Fruit fly (Drosophila melanogaster) whole organism, adult: ENCODE results near the gene CG7059.

ENCODE experiments used
- CG11617 ChIP-seq: fragments of 200-800 bp; sonication (Bioruptor generic); optimal IDR thresholded peaks from 2 replicates; lab custom pipeline; 2017; ENCODE audit warnings: mild to moderate bottlenecking, missing biosample characterization, missing genetic modification reagents, missing genetic modification characterization
- CG12768 ChIP-seq: fragments of 200-800 bp; sonication (Bioruptor generic); optimal IDR thresholded peaks from 2 replicates; lab custom pipeline; 2017; ENCODE audit warnings: missing biosample characterization, missing genetic modification characterization, mild to moderate bottlenecking, moderate library complexity, missing genetic modification reagents
- CG14711 ChIP-seq: fragments of 200-800 bp; sonication (Bioruptor generic); optimal IDR thresholded peaks from 2 replicates; lab custom pipeline; 2018; ENCODE audit warnings: missing biosample characterization, mild to moderate bottlenecking, missing genetic modification characterization, moderate library complexity
- CG1620 ChIP-seq: fragments of 200-800 bp; sonication (Bioruptor generic); optimal IDR thresholded peaks from 2 replicates; lab custom pipeline; 2016; ENCODE audit warnings: missing biosample characterization, missing genetic modification characterization
- CG33017 ChIP-seq: fragments of 200-800 bp; sonication (Bioruptor generic); optimal IDR thresholded peaks from 2 replicates; lab custom pipeline; 2018; ENCODE audit warnings: missing biosample characterization, mild to moderate bottlenecking, missing genetic modification characterization, moderate library complexity
- CG5204 ChIP-seq: fragments of 200-800 bp; sonication (Bioruptor generic); optimal IDR thresholded peaks from 2 replicates; lab custom pipeline; 2016; ENCODE audit warnings: missing biosample characterization, missing genetic modification characterization
- CG7045 ChIP-seq: fragments of 200-800 bp; sonication (Bioruptor generic); optimal IDR thresholded peaks from 2 replicates; lab custom pipeline; 2017; ENCODE audit warnings: missing biosample characterization, mild to moderate bottlenecking, missing genetic modification characterization
- CG7101 ChIP-seq: fragments of 200-800 bp; sonication (Bioruptor generic); optimal IDR thresholded peaks from 2 replicates; lab custom pipeline; 2018; ENCODE audit warnings: missing biosample characterization, mild to moderate bottlenecking, missing genetic modification characterization, moderate library complexity
- Clk ChIP-seq: fragments of 200-800 bp; sonication (Bioruptor generic); optimal IDR thresholded peaks from 2 replicates; lab custom pipeline; 2017; ENCODE audit warnings: missing biosample characterization, missing genetic modification characterization
- Crg-1 ChIP-seq: fragments of 200-800 bp; sonication (Bioruptor generic); optimal IDR thresholded peaks from 2 replicates; lab custom pipeline; 2016; ENCODE audit warnings: missing biosample characterization, missing genetic modification characterization
- Hr96 ChIP-seq: fragments of 200-800 bp; sonication (Bioruptor generic); optimal IDR thresholded peaks from 2 replicates; lab custom pipeline; 2016; ENCODE audit warnings: missing biosample characterization, missing genetic modification characterization
- Mnt ChIP-seq: fragments of 200-800 bp; sonication (Bioruptor generic); optimal IDR thresholded peaks from 2 replicates; lab custom pipeline; 2016; ENCODE audit warnings: missing biosample characterization, mild to moderate bottlenecking, missing genetic modification characterization
- bab1 ChIP-seq: fragments of 200-800 bp; sonication (Bioruptor generic); optimal IDR thresholded peaks from 3 replicates; lab custom pipeline; 2019; ENCODE audit warnings: missing biosample characterization, mild to moderate bottlenecking, missing genetic modification characterization, moderate library complexity
- cic ChIP-seq: fragments of 200-800 bp; sonication (Bioruptor generic); optimal IDR thresholded peaks from 2 replicates; lab custom pipeline; 2017; ENCODE audit warnings: missing biosample characterization, mild to moderate bottlenecking, missing genetic modification characterization, moderate library complexity
- cnc ChIP-seq, 2 experiments: fragments of >200 bp; optimal IDR thresholded peaks; 2 replicates each; lab custom pipeline; 2017
- kay ChIP-seq: fragments of 200-800 bp; sonication (Bioruptor generic); peaks from one replicate; lab custom pipeline; 2016; ENCODE audit warnings: missing biosample characterization, missing genetic modification characterization, borderline replicate concordance
- ovo ChIP-seq: fragments of 200-800 bp; sonication (Bioruptor generic); optimal IDR thresholded peaks from 2 replicates; lab custom pipeline; 2016; ENCODE audit warnings: missing biosample characterization, missing genetic modification characterization
- pad ChIP-seq: fragments of 200-800 bp; sonication (Bioruptor generic); optimal IDR thresholded peaks from 3 replicates; lab custom pipeline; 2017; ENCODE audit warnings: missing biosample characterization, missing genetic modification characterization, mild to moderate bottlenecking, moderate library complexity, missing genetic modification reagents
- tj ChIP-seq: fragments of 200-800 bp; sonication (Bioruptor generic); optimal IDR thresholded peaks from 3 replicates; lab custom pipeline; 2017; ENCODE audit warnings: missing biosample characterization, mild to moderate bottlenecking, missing genetic modification characterization, moderate library complexity
- toe ChIP-seq: fragments of 200-800 bp; sonication (Bioruptor generic); optimal IDR thresholded peaks from 2 replicates; lab custom pipeline; 2016; ENCODE audit warnings: missing biosample characterization, missing genetic modification characterization

CG7059 gene

dm6 chr3R:22396238-22396772 is 6.7 kb downstream of the CG7059 start:
- TF ChIP-seq CG33017 (tag; lab: Kevin White, UChicago) (no peak), Crg-1 (no peak), CG7101 (tag; lab: Kevin White, UChicago) (no peak), CG12768 (GFP tag; lab: Kevin White, UChicago) (no peak), cnc (optimal IDR thresholded peaks at IDR 0.05; lab: Kevin White, UChicago) (no peak), CG5204 (GFP tag; lab: Kevin White, UChicago) (no peak), CG11617 (GFP tag; lab: Kevin White, UChicago) (no peak), CG1620 (no peak), ovo (GFP tag; lab: Kevin White, UChicago) (no peak), Hr96 (GFP tag; lab: Kevin White, UChicago) (no peak), Mnt (GFP tag; lab: Kevin White, UChicago) (no peak), CG7045 (GFP tag; lab: Kevin White, UChicago) (no peak), Clk (GFP tag; lab: Kevin White, UChicago) (no peak)

- TF ChIP-seq bab1 (GFP tag; lab: Kevin White, UChicago) = peak; percentile 15
- TF ChIP-seq CG1620 = no peak
Measured at dm6 chr3R:22397068-22397700, 7.6 kb downstream of the CG7059 start.

DNA sequence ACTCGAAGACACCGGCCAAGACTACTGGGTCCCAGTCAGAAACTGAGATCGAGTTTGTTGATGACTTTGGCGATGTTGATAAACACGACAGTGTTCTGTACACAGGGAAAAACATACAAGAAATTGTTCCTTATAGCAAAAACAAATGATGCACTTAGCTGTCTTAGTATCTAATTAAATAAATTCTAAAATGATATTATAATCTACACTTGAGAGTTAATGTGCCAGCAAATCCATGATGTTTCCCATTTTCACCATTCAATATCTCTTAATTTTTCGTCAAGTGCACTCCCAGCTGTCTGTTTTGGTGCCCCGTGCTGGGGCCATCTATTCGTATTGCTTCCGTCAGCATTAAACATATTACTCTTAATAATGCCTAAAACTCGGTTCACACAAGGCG is 10.7 kb downstream of the CG7059 start:
- TF ChIP-seq Clk (GFP tag; lab: Kevin White, UChicago) = no peak
- TF ChIP-seq CG7045 (GFP tag; lab: Kevin White, UChicago) = no peak
- no peak for TF ChIP-seq CG5204 (GFP tag; lab: Kevin White, UChicago)
- no peak for TF ChIP-seq CG33017 (tag; lab: Kevin White, UChicago)
- TF ChIP-seq bab1 (GFP tag; lab: Kevin White, UChicago) = no peak
- TF ChIP-seq kay (GFP tag; lab: Kevin White, UChicago) = no peak
- TF ChIP-seq ovo (GFP tag; lab: Kevin White, UChicago) = no peak
- no peak for TF ChIP-seq toe (GFP tag; lab: Kevin White, UChicago)
- no peak for TF ChIP-seq cic (GFP tag; lab: Kevin White, UChicago)
- TF ChIP-seq CG11617 (GFP tag; lab: Kevin White, UChicago) = no peak
- no peak for TF ChIP-seq Crg-1

dm6 chr3R:22402355-22402754 is 12.8 kb downstream of the CG7059 start, which contains the start of gene CG13856:
Gene CG13856 (plus strand): TSS chr3R:22402655.
- TF ChIP-seq CG12768 (GFP tag; lab: Kevin White, UChicago) (no peak), cnc (optimal IDR thresholded peaks at IDR 0.05; lab: Kevin White, UChicago) (no peak), toe (GFP tag; lab: Kevin White, UChicago) (no peak), CG7045 (GFP tag; lab: Kevin White, UChicago) (no peak), bab1 (GFP tag; lab: Kevin White, UChicago) (no peak), kay (GFP tag; lab: Kevin White, UChicago) (no peak), tj (GFP tag; lab: Kevin White, UChicago) (no peak), pad (no peak), Clk (GFP tag; lab: Kevin White, UChicago) (no peak), CG7101 (tag; lab: Kevin White, UChicago) (no peak), cic (GFP tag; lab: Kevin White, UChicago) (no peak), Mnt (GFP tag; lab: Kevin White, UChicago) (no peak), Hr96 (GFP tag; lab: Kevin White, UChicago) (no peak), CG1620 (no peak), CG33017 (tag; lab: Kevin White, UChicago) (no peak), CG5204 (GFP tag; lab: Kevin White, UChicago) (no peak), CG11617 (GFP tag; lab: Kevin White, UChicago) (no peak), CG14711 (tag; lab: Kevin White, UChicago) (no peak)

dm6 chr3R:22405639-22406038 is 16.1 kb downstream of the CG7059 start, which contains the start of gene CG13855:
Gene CG13855 (plus strand): TSS chr3R:22405939.
- TF ChIP-seq cnc (optimal IDR thresholded peaks at IDR 0.05; lab: Kevin White, UChicago) (no peak), cic (GFP tag; lab: Kevin White, UChicago) (no peak), Crg-1 (no peak), CG33017 (tag; lab: Kevin White, UChicago) (no peak), CG7045 (GFP tag; lab: Kevin White, UChicago) (no peak)

DNA sequence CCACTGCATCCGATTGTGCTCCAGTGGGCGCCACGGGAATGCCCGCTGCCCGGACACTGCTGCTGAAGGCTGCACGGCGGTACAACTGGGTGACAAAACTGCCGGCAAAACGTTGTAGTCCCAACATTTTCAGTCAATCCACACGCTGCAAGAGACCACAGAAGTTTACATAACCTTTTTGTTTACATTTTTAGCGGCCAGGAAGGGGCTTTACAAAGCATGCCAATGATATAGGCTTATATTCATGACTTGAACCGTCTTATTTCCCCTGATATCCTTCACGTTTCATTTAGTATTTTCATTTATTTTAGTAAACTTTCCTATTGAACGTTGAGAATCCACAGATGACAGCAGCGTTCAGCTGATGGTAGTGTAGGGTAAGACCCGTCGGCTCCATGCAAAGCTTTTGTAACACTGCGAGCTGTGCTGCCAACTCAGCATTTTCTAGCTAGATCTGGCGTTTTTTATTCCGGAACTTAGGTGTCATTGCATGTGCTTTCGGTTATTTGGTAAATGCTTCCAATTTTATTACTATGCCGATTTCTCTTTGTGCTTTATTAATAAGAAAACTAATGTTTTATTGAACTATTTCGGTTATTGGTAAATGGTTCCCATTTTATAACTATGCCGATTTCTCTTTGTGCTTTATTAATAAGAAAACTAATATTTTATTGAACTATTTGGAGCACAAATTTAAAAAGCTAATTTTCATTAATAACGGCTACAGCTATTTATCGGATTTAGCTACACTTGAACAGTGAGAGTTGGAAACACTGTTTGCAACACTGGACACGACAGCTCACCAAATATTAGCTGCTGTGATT is 21.2 kb downstream of the CG7059 start, which contains the start of the genes CG13850 and lqfR:
Gene CG13850, minus strand, starts transcription at position 379 of the 824 bp plus-strand sequence.
Gene lqfR, plus strand, starts transcription at position 765 of the 824 bp plus-strand sequence.
- peak; percentile 84 for TF ChIP-seq CG11617 (GFP tag; lab: Kevin White, UChicago)
- TF ChIP-seq pad = peak; percentile 87
- peak; percentile 65 for TF ChIP-seq CG14711 (tag; lab: Kevin White, UChicago)
- TF ChIP-seq Crg-1 = peak; percentile 89
- TF ChIP-seq CG7045 (GFP tag; lab: Kevin White, UChicago) = peak; percentile 69
- TF ChIP-seq Mnt (GFP tag; lab: Kevin White, UChicago) = peak; percentile 77
- peak; percentile 81 for TF ChIP-seq CG7101 (tag; lab: Kevin White, UChicago)
- peak; percentile 80 for TF ChIP-seq ovo (GFP tag; lab: Kevin White, UChicago)
- peak; percentile 92 for TF ChIP-seq toe (GFP tag; lab: Kevin White, UChicago)
- peak; percentile 88 for TF ChIP-seq CG12768 (GFP tag; lab: Kevin White, UChicago)
- peak; percentile 88 for TF ChIP-seq CG1620
- TF ChIP-seq Clk (GFP tag; lab: Kevin White, UChicago) = peak; percentile 73
- TF ChIP-seq cnc (optimal IDR thresholded peaks at IDR 0.05; lab: Kevin White, UChicago) = no peak
- TF ChIP-seq kay (GFP tag; lab: Kevin White, UChicago) = peak; percentile 95
- peak; percentile 57 for TF ChIP-seq tj (GFP tag; lab: Kevin White, UChicago)
- TF ChIP-seq cic (GFP tag; lab: Kevin White, UChicago) = peak; percentile 49
- TF ChIP-seq Hr96 (GFP tag; lab: Kevin White, UChicago) = peak; percentile 84
- TF ChIP-seq CG33017 (tag; lab: Kevin White, UChicago) = peak; percentile 61
- TF ChIP-seq CG5204 (GFP tag; lab: Kevin White, UChicago) = peak; percentile 85
- peak; percentile 25 for TF ChIP-seq bab1 (GFP tag; lab: Kevin White, UChicago)
